Fruit fly (Drosophila melanogaster) whole organism, wandering third instar larva: Measurements from ENCODE around the gene Smg5.

ENCODE experiments used
- Abd-B ChIP-seq: fragments of >200 bp; optimal IDR thresholded peaks from 2 replicates; lab custom pipeline; 2017; ENCODE audit warnings: missing biosample characterization, missing genetic modification characterization
- CG9705 ChIP-seq: fragments of 200-800 bp; sonication (Bioruptor generic); optimal IDR thresholded peaks from 2 replicates; lab custom pipeline; 2018; ENCODE audit warnings: missing biosample characterization, mild to moderate bottlenecking, missing genetic modification characterization
- Hr83 ChIP-seq: fragments of 200-300 bp; sonication (Bioruptor generic); optimal IDR thresholded peaks from 2 replicates; lab custom pipeline; 2016; ENCODE audit warnings: missing biosample characterization, mild to moderate bottlenecking, missing genetic modification characterization, moderate library complexity; ENCODE audit not compliant: poor library complexity, severe bottlenecking
- Myc ChIP-seq: fragments of >200 bp; optimal IDR thresholded peaks from 2 replicates; lab custom pipeline; 2017
- Rel ChIP-seq, 2 experiments: fragments of 200-800 bp; sonication (Bioruptor generic) in 1 of 2; optimal IDR thresholded peaks; 2 replicates in 1 of 2; 3 replicates in 1 of 2; lab custom pipeline; 2016 to 2019; ENCODE audit warnings: mild to moderate bottlenecking in 2 of 2, missing biosample characterization in 2 of 2, missing genetic modification characterization in 2 of 2, moderate library complexity in 1 of 2
- br ChIP-seq: fragments of 200-800 bp; sonication (Bioruptor generic); optimal IDR thresholded peaks from 2 replicates; lab custom pipeline; 2016; ENCODE audit warnings: missing biosample characterization, missing genetic modification characterization
- tai ChIP-seq: sonication (Bioruptor generic); optimal IDR thresholded peaks from 2 replicates; lab custom pipeline; 2016; ENCODE audit warnings: missing biosample characterization, missing genetic modification characterization
- usp ChIP-seq: fragments of >200 bp; optimal IDR thresholded peaks from 2 replicates; lab custom pipeline; 2017; ENCODE audit warnings: missing biosample characterization, missing genetic modification characterization

DNA sequence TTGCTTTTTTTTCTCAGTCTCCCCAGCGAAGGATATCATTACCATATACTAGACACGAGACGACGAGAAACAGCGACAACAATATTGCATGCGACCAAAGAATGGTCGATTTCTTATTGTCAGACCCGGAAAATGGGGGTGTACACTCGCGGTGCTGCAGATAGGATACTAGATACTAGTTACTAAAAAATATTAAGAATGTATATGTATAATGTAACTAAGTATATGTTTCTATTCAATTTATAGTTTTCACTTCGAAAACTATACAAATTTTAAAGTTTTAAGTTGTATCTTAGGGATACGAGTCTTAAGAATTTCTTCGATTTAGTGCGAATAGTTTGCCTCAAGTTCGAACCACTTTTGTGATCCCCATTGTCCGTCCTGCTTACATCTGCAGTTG is 11.0 kb downstream of the Smg5 start:
- TF ChIP-seq br: no peak
- no peak for TF ChIP-seq Abd-B (GFP tag; lab: Kevin White, UChicago)
- TF ChIP-seq Hr83 (GFP tag; lab: Kevin White, UChicago): no peak
- TF ChIP-seq CG9705: no peak
- TF ChIP-seq Rel (GFP tag; optimal IDR thresholded peaks at IDR 0.05; lab: Kevin White, UChicago): no peak
- no peak for TF ChIP-seq Rel (tag; optimal IDR thresholded peaks at IDR 0.05; lab: Kevin White, UChicago)
- TF ChIP-seq Myc: no peak
- no peak for TF ChIP-seq usp
- no peak for TF ChIP-seq tai (GFP tag; lab: Kevin White, UChicago)
